Worm (Caenorhabditis elegans): Measurements from ENCODE around the gene R05G6.4.
A peak's percentile ranks its signal among the peaks of the same experiment; 100 is the strongest.

R05G6.4 gene

ce11 chrIV:7499302-7499701 lies 13.7 kb upstream of the R05G6.4 start:
- peak; percentile 67 for TF ChIP-seq snpc-4 (tag; optimal IDR thresholded peaks at IDR 0.05)
- TF ChIP-seq fos-1 (tag; optimal IDR thresholded peaks at IDR 0.05), result no peak

ce11 chrIV:7500924-7501323 lies 12.1 kb upstream of the R05G6.4 start:
- TF ChIP-seq snpc-4 (tag; optimal IDR thresholded peaks at IDR 0.05), result no peak
- TF ChIP-seq Y55F3AM.14 (GFP tag; optimal IDR thresholded peaks at IDR 0.05), result no peak
- no peak for TF ChIP-seq nhr-129 (tag; optimal IDR thresholded peaks at IDR 0.05)
- no peak for TF ChIP-seq ceh-82 (tag; optimal IDR thresholded peaks at IDR 0.05)
- no peak for TF ChIP-seq gmeb-1 (tag; optimal IDR thresholded peaks at IDR 0.05)
- TF ChIP-seq nhr-12 (tag; optimal IDR thresholded peaks at IDR 0.05), result no peak
- no peak for TF ChIP-seq sma-9 (GFP tag; optimal IDR thresholded peaks at IDR 0.05)
- TF ChIP-seq sma-9 (tag; optimal IDR thresholded peaks at IDR 0.05), result no peak
- no peak for TF ChIP-seq egl-27 (tag; optimal IDR thresholded peaks at IDR 0.05)
- TF ChIP-seq nhr-25 (tag; optimal IDR thresholded peaks at IDR 0.05), result no peak
- no peak for TF ChIP-seq lin-13 (GFP tag; optimal IDR thresholded peaks at IDR 0.05)
- TF ChIP-seq nhr-77 (tag; optimal IDR thresholded peaks at IDR 0.05), result no peak
- TF ChIP-seq sem-4 (tag; optimal IDR thresholded peaks at IDR 0.05), result no peak
- TF ChIP-seq nhr-11 (tag; optimal IDR thresholded peaks at IDR 0.05), result no peak
- TF ChIP-seq alr-1 (tag; optimal IDR thresholded peaks at IDR 0.05), result no peak
- no peak for TF ChIP-seq nhr-21 (tag; optimal IDR thresholded peaks at IDR 0.05)
- TF ChIP-seq elt-3 (tag; optimal IDR thresholded peaks at IDR 0.05), result no peak
- no peak for TF ChIP-seq blmp-1 (tag; optimal IDR thresholded peaks at IDR 0.05; ENCODE audit: insufficient read depth)
- no peak for TF ChIP-seq dmd-4 (tag; optimal IDR thresholded peaks at IDR 0.05)
- TF ChIP-seq fos-1 (tag; optimal IDR thresholded peaks at IDR 0.05), result no peak

- TF ChIP-seq gmeb-1 (tag; optimal IDR thresholded peaks at IDR 0.05), result no peak
- TF ChIP-seq sem-4 (tag; optimal IDR thresholded peaks at IDR 0.05), result no peak
- TF ChIP-seq mbf-1 (tag; optimal IDR thresholded peaks at IDR 0.05), result no peak
- no peak for TF ChIP-seq mab-5 (tag; optimal IDR thresholded peaks at IDR 0.05)
- TF ChIP-seq peb-1 (tag; optimal IDR thresholded peaks at IDR 0.05), result no peak
- TF ChIP-seq fos-1 (tag; optimal IDR thresholded peaks at IDR 0.05), result no peak
- TF ChIP-seq ztf-1 (GFP tag; conservative IDR thresholded peaks at IDR 0.05), result no peak
- no peak for TF ChIP-seq nhr-129 (tag; optimal IDR thresholded peaks at IDR 0.05)
- no peak for TF ChIP-seq elt-1 (tag; optimal IDR thresholded peaks at IDR 0.05)
- no peak for TF ChIP-seq unc-39 (tag; optimal IDR thresholded peaks at IDR 0.05)
- no peak for TF ChIP-seq lin-13 (GFP tag; optimal IDR thresholded peaks at IDR 0.05)
- no peak for TF ChIP-seq ama-1 (optimal IDR thresholded peaks at IDR 0.05)
- TF ChIP-seq ztf-4 (tag; optimal IDR thresholded peaks at IDR 0.05), result no peak
- TF ChIP-seq sma-3 (GFP tag; optimal IDR thresholded peaks at IDR 0.05), result no peak
- TF ChIP-seq nhr-237 (tag; optimal IDR thresholded peaks at IDR 0.05), result no peak
- TF ChIP-seq nhr-10 (tag; optimal IDR thresholded peaks at IDR 0.05), result no peak
- TF ChIP-seq ceh-16 (tag; optimal IDR thresholded peaks at IDR 0.05), result no peak
Observed at ce11 chrIV:7501337-7501736, 11.7 kb upstream of the R05G6.4 start, which contains the start of gene F55G1.15. TSS of gene F55G1.15 (minus strand) at chrIV:7501437.

- TF ChIP-seq nhr-10 (tag; optimal IDR thresholded peaks at IDR 0.05), result no peak
- TF ChIP-seq skn-1 (tag; optimal IDR thresholded peaks at IDR 0.05), result no peak
- no peak for TF ChIP-seq ceh-82 (tag; optimal IDR thresholded peaks at IDR 0.05)
- TF ChIP-seq lin-13 (GFP tag; optimal IDR thresholded peaks at IDR 0.05), result no peak
- no peak for TF ChIP-seq sem-4 (tag; optimal IDR thresholded peaks at IDR 0.05)
- TF ChIP-seq F13H6.1 (tag; optimal IDR thresholded peaks at IDR 0.05), result no peak
- no peak for TF ChIP-seq ZK546.5 (tag; optimal IDR thresholded peaks at IDR 0.05)
- TF ChIP-seq egl-27 (tag; optimal IDR thresholded peaks at IDR 0.05), result no peak
- no peak for TF ChIP-seq nhr-129 (tag; optimal IDR thresholded peaks at IDR 0.05)
- TF ChIP-seq blmp-1 (tag; optimal IDR thresholded peaks at IDR 0.05; ENCODE audit: insufficient read depth), result no peak
- TF ChIP-seq unc-55 (GFP tag; optimal IDR thresholded peaks at IDR 0.05), result no peak
- no peak for TF ChIP-seq nhr-11 (tag; optimal IDR thresholded peaks at IDR 0.05)
Observed at ce11 chrIV:7503322-7503721, 9.7 kb upstream of the R05G6.4 start, which contains the start of gene glt-6. TSS of gene glt-6 (plus strand) at chrIV:7503622.

- TF ChIP-seq sma-3 (GFP tag; optimal IDR thresholded peaks at IDR 0.05) (peak; percentile 30), ama-1 (optimal IDR thresholded peaks at IDR 0.05) (peak; percentile 78), lsy-2 (tag; optimal IDR thresholded peaks at IDR 0.05) (peak in 1 of 2 experiments; percentile 33), nhr-25 (tag; optimal IDR thresholded peaks at IDR 0.05) (peak; percentile 23), sma-9 (GFP tag; optimal IDR thresholded peaks at IDR 0.05) (peak; percentile 66), sma-9 (tag; optimal IDR thresholded peaks at IDR 0.05) (no peak), mbf-1 (tag; optimal IDR thresholded peaks at IDR 0.05) (no peak), unc-62 (GFP tag; optimal IDR thresholded peaks at IDR 0.05) (no peak), lin-13 (GFP tag; optimal IDR thresholded peaks at IDR 0.05) (peak; percentile 13), fos-1 (tag; optimal IDR thresholded peaks at IDR 0.05) (peak; percentile 14), unc-55 (GFP tag; optimal IDR thresholded peaks at IDR 0.05) (no peak), ztf-4 (tag; optimal IDR thresholded peaks at IDR 0.05) (peak; percentile 12), ceh-82 (tag; optimal IDR thresholded peaks at IDR 0.05) (no peak), nhr-6 (tag; optimal IDR thresholded peaks at IDR 0.05) (peak; percentile 53), nhr-77 (tag; optimal IDR thresholded peaks at IDR 0.05) (no peak), elt-1 (tag; optimal IDR thresholded peaks at IDR 0.05) (no peak), nhr-129 (tag; optimal IDR thresholded peaks at IDR 0.05) (peak; percentile 74)
Observed at ce11 chrIV:7505866-7506488, 7.1 kb upstream of the R05G6.4 start.
